Worm (Caenorhabditis elegans): ENCODE results near the gene zag-1.

zag-1 gene

DNA sequence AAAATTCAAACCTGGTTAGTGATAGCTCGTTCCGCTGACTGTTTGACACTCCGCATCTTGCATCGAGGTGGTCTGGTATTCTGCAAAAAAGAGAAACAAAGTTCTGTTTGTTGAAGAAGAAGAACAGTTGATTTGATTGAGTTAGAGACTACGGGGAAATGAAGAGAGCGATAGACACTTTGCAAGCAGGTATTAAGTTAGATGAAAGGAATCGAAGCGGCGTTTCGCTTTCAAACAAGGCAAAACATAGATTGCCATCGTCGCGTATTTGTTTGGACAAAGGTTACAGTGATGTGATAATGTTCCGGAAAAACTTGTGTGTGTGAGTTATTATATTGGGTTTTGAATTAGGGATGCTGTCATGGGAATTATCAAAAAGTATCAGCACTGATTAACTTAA, 38.4 kb upstream of the zag-1 start:
- TF ChIP-seq unc-130 (GFP tag; optimal IDR thresholded peaks at IDR 0.05) (no peak), ceh-91 (GFP tag; IDR thresholded peaks at IDR 0.05) (no peak), bed-1 (GFP tag; IDR thresholded peaks at IDR 0.05) (no peak), Y56A3A.18 (GFP tag; IDR thresholded peaks at IDR 0.05) (no peak), snpc-3.4 (tag; optimal IDR thresholded peaks at IDR 0.05) (no peak), nhr-80 (tag; optimal IDR thresholded peaks at IDR 0.05) (peak; percentile 11), Y95B8A.8 (GFP tag; IDR thresholded peaks at IDR 0.05) (no peak)

DNA sequence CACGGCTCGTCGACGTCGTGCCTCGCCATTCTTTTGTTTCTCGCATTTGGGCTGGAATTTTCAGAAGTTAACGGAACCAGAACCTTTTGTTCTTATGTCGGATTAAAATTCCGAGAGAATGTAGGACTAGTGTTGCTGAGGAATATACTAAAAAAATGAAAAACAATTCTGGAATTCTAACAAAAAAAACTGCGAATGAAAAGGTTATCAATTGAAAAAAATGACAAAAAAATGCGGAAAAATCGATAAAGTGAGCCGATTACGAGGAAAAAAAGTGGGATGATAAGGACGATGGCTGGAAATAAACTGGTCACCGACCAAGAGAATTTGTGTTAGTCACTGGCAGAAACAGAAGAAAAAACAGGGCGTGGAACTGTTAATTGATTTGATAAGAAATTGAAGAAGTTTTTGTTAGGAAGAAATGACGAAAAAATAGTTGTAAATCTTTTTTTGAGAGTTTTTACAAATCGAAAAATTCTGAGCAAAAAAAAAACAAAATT, 36.3 kb upstream of the zag-1 start, which contains the start of gene bris-1:
TSS of gene bris-1 (minus strand) at position 51 of the 500 bp plus-strand sequence.
- TF ChIP-seq ceh-58 (GFP tag; IDR thresholded peaks at IDR 0.05): 0 out of 2 replicates have a peak, but pooled peaks have one; percentile 14
- TF ChIP-seq nhr-27 (tag; optimal IDR thresholded peaks at IDR 0.05): no peak
- TF ChIP-seq madf-3 (GFP tag; IDR thresholded peaks at IDR 0.05): no peak
- TF ChIP-seq ztf-26 (tag; optimal IDR thresholded peaks at IDR 0.05): no peak
- no peak for TF ChIP-seq ztf-6 (GFP tag; IDR thresholded peaks at IDR 0.05)
- peak; percentile 88 for TF ChIP-seq nhr-80 (tag; optimal IDR thresholded peaks at IDR 0.05)
- no peak for TF ChIP-seq lag-1 (GFP tag; IDR thresholded peaks at IDR 0.05)

DNA sequence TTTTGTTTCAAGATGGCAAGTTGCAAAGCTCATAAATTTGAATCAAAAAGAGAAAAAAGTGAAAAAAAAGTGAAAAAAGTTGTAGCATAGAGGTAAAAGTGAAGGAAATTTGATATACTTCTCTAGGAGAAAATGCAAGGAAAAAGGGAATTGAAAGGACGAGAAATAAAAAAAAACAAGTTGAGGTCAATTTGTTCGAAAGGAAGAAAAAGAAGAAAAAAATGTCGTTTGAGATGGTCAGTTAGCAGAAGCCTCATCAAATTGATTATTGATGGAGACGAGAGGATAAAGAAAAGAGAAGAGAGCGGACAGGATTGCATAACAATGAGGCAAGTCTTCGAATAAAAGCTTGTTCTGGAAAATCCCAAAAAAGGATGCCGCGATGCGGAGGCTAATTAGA, 35.5 kb upstream of the zag-1 start:
- TF ChIP-seq F10E7.11 (tag; optimal IDR thresholded peaks at IDR 0.05): no peak

DNA sequence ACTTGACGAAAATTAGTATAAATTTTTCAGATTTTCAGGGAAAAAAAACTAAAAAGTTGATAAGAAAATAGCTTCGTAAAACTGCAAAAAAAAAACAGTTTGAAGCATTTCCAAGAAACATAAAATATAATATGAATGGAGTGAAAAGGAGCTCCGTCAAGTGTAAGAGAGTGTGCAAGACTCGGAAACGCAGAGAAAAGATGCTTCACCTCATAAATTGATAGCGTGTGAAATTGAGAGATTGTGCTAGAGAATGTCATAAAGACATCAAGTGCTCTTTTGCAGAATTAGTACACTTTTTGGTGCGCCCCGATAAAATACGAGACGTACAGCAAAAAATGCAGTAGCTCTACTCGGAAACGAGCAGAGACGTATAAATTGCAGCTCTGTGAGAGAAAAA, 34.1 kb upstream of the zag-1 start:
- TF ChIP-seq ztf-25 (GFP tag; IDR thresholded peaks at IDR 0.05) (no peak), hmg-1.2 (GFP tag; IDR thresholded peaks at IDR 0.05) (peak; percentile 73), aptf-2 (GFP tag; conservative IDR thresholded peaks at IDR 0.05) (no peak), nhr-80 (tag; optimal IDR thresholded peaks at IDR 0.05) (peak; percentile 59), ZK185.1 (tag; optimal IDR thresholded peaks at IDR 0.05; ENCODE audit: poor library complexity, severe bottlenecking) (no peak), repo-1 (tag; optimal IDR thresholded peaks at IDR 0.05) (no peak), madf-8 (GFP tag; conservative IDR thresholded peaks at IDR 0.05) (no peak), F10E7.11 (tag; optimal IDR thresholded peaks at IDR 0.05) (no peak)

DNA sequence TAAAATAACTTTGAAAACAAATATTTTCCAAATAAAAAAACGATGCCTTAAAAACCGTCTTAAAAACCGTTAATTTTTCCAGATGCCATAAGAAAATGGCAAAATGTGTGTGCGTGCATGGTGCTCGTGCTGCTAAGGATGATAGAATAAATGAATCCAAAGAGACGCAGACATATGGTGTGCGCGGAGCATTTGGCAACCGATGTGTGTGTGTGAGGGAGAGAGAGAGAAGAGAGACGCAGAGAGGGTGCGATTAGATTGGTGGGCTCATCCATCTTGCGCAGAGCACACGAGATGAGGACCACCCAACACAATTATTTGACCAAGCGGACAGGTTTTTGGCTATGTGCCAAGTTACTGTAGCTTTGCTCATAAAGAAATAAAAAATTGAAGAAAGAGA, 30.9 kb upstream of the zag-1 start:
- peak; percentile 49; the same call in 1 of the 2 replicates for TF ChIP-seq hmg-1.2 (GFP tag; IDR thresholded peaks at IDR 0.05)
- no peak for TF ChIP-seq nhr-179 (tag; optimal IDR thresholded peaks at IDR 0.05)
- no peak for TF ChIP-seq lir-1 (GFP tag; conservative IDR thresholded peaks at IDR 0.05)
- no peak for TF ChIP-seq attf-5 (GFP tag; optimal IDR thresholded peaks at IDR 0.05)

DNA sequence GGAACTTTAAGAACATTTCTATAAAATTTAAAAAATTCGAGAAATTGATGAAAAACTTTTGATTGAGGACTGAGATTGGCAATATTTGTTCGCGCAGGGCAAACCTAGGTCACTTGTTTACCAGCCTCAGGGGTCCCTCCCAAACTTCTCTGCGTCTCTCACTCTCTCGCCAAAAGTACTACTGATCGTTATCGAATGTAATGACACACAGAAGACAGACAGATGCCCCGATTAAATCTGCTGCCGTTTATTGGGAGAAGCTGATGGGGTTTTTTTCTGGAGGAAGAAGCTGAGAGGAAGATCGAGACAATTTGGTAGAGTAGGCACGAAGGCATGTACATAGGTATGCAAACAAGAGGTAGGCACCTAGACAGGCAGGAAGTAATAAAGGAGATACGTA, 30.3 kb upstream of the zag-1 start:
- TF ChIP-seq aptf-2 (GFP tag; conservative IDR thresholded peaks at IDR 0.05) (no peak), sptf-2 (GFP tag; optimal IDR thresholded peaks at IDR 0.05) (no peak), hmg-20 (GFP tag; IDR thresholded peaks at IDR 0.05) (no peak), madf-3 (GFP tag; IDR thresholded peaks at IDR 0.05) (no peak)

DNA sequence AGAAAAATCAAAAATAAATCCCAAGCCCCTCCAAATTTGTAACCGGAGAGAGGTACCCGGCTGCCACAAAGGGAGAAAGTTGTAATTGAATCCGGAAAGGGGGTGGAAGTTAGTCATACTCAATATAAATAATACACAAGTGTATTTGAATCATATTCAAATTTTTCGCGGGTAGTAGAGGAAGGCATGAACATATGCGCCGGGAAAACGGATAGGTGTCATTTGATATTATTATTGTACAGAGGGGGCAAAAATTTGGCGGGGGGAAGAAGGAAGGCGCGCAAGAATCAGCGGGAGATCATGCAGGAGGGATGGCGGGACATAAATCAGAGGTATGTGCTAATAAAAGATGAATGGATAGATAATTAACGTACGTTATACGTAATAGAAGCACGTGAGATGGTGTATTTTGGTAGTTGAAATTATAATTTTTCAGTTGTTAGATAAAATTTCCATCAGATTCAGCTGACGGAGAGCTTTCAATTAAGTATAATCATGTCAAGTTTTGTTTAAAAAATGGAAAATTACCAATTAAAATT, 29.0 kb upstream of the zag-1 start, which contains the start of gene F28F9.3:
TSS of gene F28F9.3 (plus strand) at position 301 of the 539 bp plus-strand sequence.
- no peak for TF ChIP-seq attf-3 (GFP tag; conservative IDR thresholded peaks at IDR 0.05)
- no peak for TF ChIP-seq lin-35 (GFP tag; optimal IDR thresholded peaks at IDR 0.05)
- no peak for TF ChIP-seq aptf-3 (GFP tag; IDR thresholded peaks at IDR 0.05)
- TF ChIP-seq pbrm-1 (GFP tag; IDR thresholded peaks at IDR 0.05): no peak
- TF ChIP-seq B0261.1 (tag; optimal IDR thresholded peaks at IDR 0.05): no peak
- TF ChIP-seq efl-1 (GFP tag; optimal IDR thresholded peaks at IDR 0.05): peak; percentile 53
- no peak for TF ChIP-seq egrh-3 (GFP tag; IDR thresholded peaks at IDR 0.05)
- TF ChIP-seq ama-1 (optimal IDR thresholded peaks at IDR 0.05): no peak
- no peak for TF ChIP-seq ama-1 (GFP tag; optimal IDR thresholded peaks at IDR 0.05)

All from whole organism, young adult.